Fruit fly (Drosophila melanogaster) whole organism, embryonic: Measurements from ENCODE around the gene RpS15Aa.

Experiments
- CG11456 ChIP-seq: fragments of 200-800 bp; sonication (Bioruptor generic); IDR thresholded peaks from 3 replicates; pipeline ENCODE4 v1.3.6; 2022; ENCODE audit warnings: missing biosample characterization, missing genetic modification characterization
- CG12942 ChIP-seq: fragments of 200-800 bp; sonication (Bioruptor generic); optimal IDR thresholded peaks from 3 replicates; lab custom pipeline; 2016; ENCODE audit warnings: missing biosample characterization, missing genetic modification characterization
- CG15479 ChIP-seq: fragments of 200-800 bp; sonication (Bioruptor generic); optimal IDR thresholded peaks from 3 replicates; lab custom pipeline; 2019; ENCODE audit warnings: missing biosample characterization, mild to moderate bottlenecking, missing genetic modification characterization, moderate library complexity
- CG16815 ChIP-seq: fragments of 200-800 bp; sonication (Bioruptor generic); optimal IDR thresholded peaks from 3 replicates; lab custom pipeline; 2017; ENCODE audit warnings: missing biosample characterization, mild to moderate bottlenecking, missing genetic modification characterization
- CG17186 ChIP-seq: fragments of 200-800 bp; sonication (Bioruptor generic); optimal IDR thresholded peaks from 3 replicates; lab custom pipeline; 2017; ENCODE audit warnings: missing biosample characterization, missing genetic modification reagents, missing genetic modification characterization
- CG17568 ChIP-seq: fragments of 200-800 bp; sonication (Bioruptor generic); optimal IDR thresholded peaks from 2 replicates; lab custom pipeline; 2018; ENCODE audit warnings: missing biosample characterization, mild to moderate bottlenecking, missing genetic modification characterization, moderate library complexity
- CG1832 ChIP-seq: fragments of 200-800 bp; sonication (Bioruptor generic); optimal IDR thresholded peaks from 2 replicates; lab custom pipeline; 2017; ENCODE audit warnings: missing biosample characterization, mild to moderate bottlenecking, missing genetic modification characterization, inconsistent platforms
- CG2129 ChIP-seq: fragments of 200-800 bp; sonication (Bioruptor generic); IDR thresholded peaks from 2 replicates; pipeline ENCODE4 v1.3.6; 2022; ENCODE audit warnings: missing biosample characterization, missing genetic modification characterization; ENCODE audit not compliant: partially characterized antibody
- CG4360 ChIP-seq: fragments of 200-800 bp; sonication (Bioruptor generic); IDR thresholded peaks from 2 replicates; pipeline ENCODE4 v1.3.6; 2022; ENCODE audit warnings: missing biosample characterization, missing genetic modification characterization
- CG4617 ChIP-seq: fragments of 200-800 bp; sonication (Bioruptor generic); optimal IDR thresholded peaks from 3 replicates; lab custom pipeline; 2016; ENCODE audit warnings: missing biosample characterization, missing genetic modification characterization, borderline replicate concordance
- CG6854 ChIP-seq: fragments of 200-800 bp; sonication (Bioruptor generic); optimal IDR thresholded peaks from 3 replicates; lab custom pipeline; 2017; ENCODE audit warnings: missing biosample characterization, mild to moderate bottlenecking, missing genetic modification characterization
- CG7372 ChIP-seq: fragments of 200-800 bp; sonication (Bioruptor generic); IDR thresholded peaks from 2 replicates; pipeline ENCODE4 v1.3.6; 2022; ENCODE audit warnings: missing biosample characterization, missing genetic modification characterization
- CG8478 ChIP-seq: fragments of >200 bp; optimal IDR thresholded peaks from 2 replicates; lab custom pipeline; 2018
- CTCF ChIP-seq: fragments of 200-800 bp; sonication (Bioruptor generic); optimal IDR thresholded peaks from 2 replicates; lab custom pipeline; 2017; ENCODE audit warnings: missing biosample characterization, mild to moderate bottlenecking, missing genetic modification characterization, moderate library complexity
- CoRest ChIP-seq: fragments of 200-800 bp; sonication (Bioruptor generic); optimal IDR thresholded peaks from 3 replicates; lab custom pipeline; 2018; ENCODE audit warnings: missing biosample characterization, mild to moderate bottlenecking, missing genetic modification characterization, moderate library complexity
- Dll ChIP-seq: fragments of 200-800 bp; sonication (Bioruptor generic); IDR thresholded peaks from 4 replicates; pipeline ENCODE4 v1.3.6; 2022; ENCODE audit warnings: missing biosample characterization, missing genetic modification characterization; ENCODE audit not compliant: partially characterized antibody
- Fer2 ChIP-seq: fragments of 200-800 bp; sonication (Bioruptor generic); optimal IDR thresholded peaks from 2 replicates; lab custom pipeline; 2018; ENCODE audit warnings: missing biosample characterization, mild to moderate bottlenecking, missing genetic modification characterization, moderate library complexity
- HHEX ChIP-seq: fragments of 200-800 bp; sonication (Bioruptor generic); optimal IDR thresholded peaks from 3 replicates; lab custom pipeline; 2017; ENCODE audit warnings: missing biosample characterization, mild to moderate bottlenecking, missing genetic modification characterization, missing genetic modification reagents
- Lpt ChIP-seq: fragments of >200 bp; optimal IDR thresholded peaks from 2 replicates; lab custom pipeline; 2018; ENCODE audit warnings: missing biosample characterization, missing genetic modification characterization
- MESR4 ChIP-seq: fragments of 200-800 bp; sonication (Bioruptor generic); optimal IDR thresholded peaks from 2 replicates; lab custom pipeline; 2018; ENCODE audit warnings: missing biosample characterization, mild to moderate bottlenecking, missing genetic modification characterization, moderate library complexity
- Med ChIP-seq: fragments of 200-800 bp; sonication (Bioruptor generic); peaks from one replicate; lab custom pipeline; 2016; ENCODE audit warnings: missing biosample characterization, missing genetic modification characterization, mild to moderate bottlenecking, inconsistent platforms, moderate library complexity
- Meics ChIP-seq: fragments of 200-800 bp; sonication (Bioruptor generic); optimal IDR thresholded peaks from 2 replicates; lab custom pipeline; 2017; ENCODE audit warnings: missing biosample characterization, mild to moderate bottlenecking, missing genetic modification characterization
- NC2β ChIP-seq: fragments of 200-800 bp; sonication (Bioruptor generic); optimal IDR thresholded peaks from 2 replicates; lab custom pipeline; 2016; ENCODE audit warnings: missing biosample characterization, missing genetic modification characterization
- Nf-YC ChIP-seq: fragments of 200-800 bp; optimal IDR thresholded peaks from 3 replicates; lab custom pipeline; 2019; ENCODE audit warnings: missing biosample characterization, mild to moderate bottlenecking, missing genetic modification characterization, moderate library complexity
- Pdp1 ChIP-seq, 2 experiments: fragments of 200-800 bp; sonication (Bioruptor generic); optimal IDR thresholded peaks; 3 replicates each; lab custom pipeline; 2016; ENCODE audit warnings: missing biosample characterization in 2 of 2, missing genetic modification characterization in 2 of 2, mild to moderate bottlenecking in 1 of 2, moderate library complexity in 1 of 2
- Ravus ChIP-seq: fragments of 200-800 bp; sonication (Bioruptor generic); IDR thresholded peaks from 2 replicates; pipeline ENCODE4 v1.3.6; 2022; ENCODE audit warnings: missing biosample characterization, missing genetic modification characterization
- Stat92E ChIP-seq, 3 experiments: fragments of >200 bp in 2 of 3; fragments of 200-800 bp in 1 of 3; sonication (Bioruptor generic) in 1 of 3; optimal IDR thresholded peaks; 2 replicates each; lab custom pipeline; 2017 to 2019; ENCODE audit warnings: missing biosample characterization in 3 of 3, missing genetic modification characterization in 3 of 3, mild to moderate bottlenecking in 1 of 3, moderate library complexity in 1 of 3
- aop ChIP-seq: fragments of 200-800 bp; sonication (Bioruptor generic); IDR thresholded peaks from 2 replicates; pipeline ENCODE4 v1.3.6; 2022; ENCODE audit warnings: missing biosample characterization, missing genetic modification characterization
- ase ChIP-seq: fragments of 200-800 bp; sonication (Bioruptor generic); IDR thresholded peaks from 3 replicates; pipeline ENCODE4 v1.3.6; 2022; ENCODE audit warnings: missing biosample characterization, missing genetic modification characterization
- ash1 ChIP-seq: fragments of 200-800 bp; sonication (Bioruptor generic); optimal IDR thresholded peaks from 2 replicates; lab custom pipeline; 2018; ENCODE audit warnings: missing biosample characterization, mild to moderate bottlenecking, missing genetic modification characterization
- bowl ChIP-seq: fragments of 200-800 bp; sonication (Bioruptor generic); IDR thresholded peaks from 2 replicates; pipeline ENCODE4 v1.3.6; 2022; ENCODE audit warnings: missing biosample characterization, missing genetic modification characterization
- cas ChIP-seq: fragments of 200-800 bp; sonication (Bioruptor generic); IDR thresholded peaks from 2 replicates; pipeline ENCODE4 v1.3.6; 2022; ENCODE audit warnings: missing biosample characterization, missing genetic modification characterization
- cg ChIP-seq: fragments of 200-800 bp; sonication (Bioruptor generic); optimal IDR thresholded peaks from 3 replicates; lab custom pipeline; 2019; ENCODE audit warnings: missing biosample characterization, mild to moderate bottlenecking, missing genetic modification characterization, moderate library complexity
- chinmo ChIP-seq: fragments of 200-800 bp; sonication (Bioruptor generic); IDR thresholded peaks from 4 replicates; pipeline ENCODE4 v1.3.6; 2022; ENCODE audit warnings: missing biosample characterization, missing genetic modification characterization; ENCODE audit not compliant: partially characterized antibody
- dimm ChIP-seq: fragments of 200-800 bp; sonication (Bioruptor generic); IDR thresholded peaks from 2 replicates; pipeline ENCODE4 v1.3.6; 2022; ENCODE audit warnings: missing biosample characterization, missing genetic modification characterization
- ewg ChIP-seq: fragments of 200-800 bp; sonication (Bioruptor generic); optimal IDR thresholded peaks from 3 replicates; lab custom pipeline; 2017; ENCODE audit warnings: mild to moderate bottlenecking, missing biosample characterization, missing genetic modification reagents, missing genetic modification characterization
- exex ChIP-seq: fragments of 200-800 bp; sonication (Bioruptor generic); optimal IDR thresholded peaks from 4 replicates; lab custom pipeline; 2018; ENCODE audit warnings: missing biosample characterization, mild to moderate bottlenecking, missing genetic modification characterization, moderate library complexity
- jing ChIP-seq: fragments of 200-800 bp; sonication (Bioruptor generic); optimal IDR thresholded peaks from 2 replicates; lab custom pipeline; 2018; ENCODE audit warnings: missing biosample characterization, mild to moderate bottlenecking, missing genetic modification characterization
- lilli ChIP-seq: fragments of 200-800 bp; sonication (Bioruptor generic); optimal IDR thresholded peaks from 3 replicates; lab custom pipeline; 2016; ENCODE audit warnings: missing biosample characterization, missing genetic modification characterization
- lov ChIP-seq, 2 experiments: fragments of 200-800 bp in 1 of 2; fragments of >200 bp in 1 of 2; sonication (Bioruptor generic) in 1 of 2; IDR thresholded peaks in 1 of 2; optimal IDR thresholded peaks in 1 of 2; 2 replicates in 1 of 2; 3 replicates in 1 of 2; pipeline versions ENCODE4 v1.3.6 to Lab custom; 2017 to 2022; ENCODE audit warnings: missing biosample characterization in 1 of 2, missing genetic modification characterization in 1 of 2
- vvl ChIP-seq: fragments of 200-800 bp; sonication (Bioruptor generic); IDR thresholded peaks from 2 replicates; pipeline ENCODE4 v1.3.6; 2022; ENCODE audit warnings: missing biosample characterization, missing genetic modification characterization

The RpS15Aa gene

DNA sequence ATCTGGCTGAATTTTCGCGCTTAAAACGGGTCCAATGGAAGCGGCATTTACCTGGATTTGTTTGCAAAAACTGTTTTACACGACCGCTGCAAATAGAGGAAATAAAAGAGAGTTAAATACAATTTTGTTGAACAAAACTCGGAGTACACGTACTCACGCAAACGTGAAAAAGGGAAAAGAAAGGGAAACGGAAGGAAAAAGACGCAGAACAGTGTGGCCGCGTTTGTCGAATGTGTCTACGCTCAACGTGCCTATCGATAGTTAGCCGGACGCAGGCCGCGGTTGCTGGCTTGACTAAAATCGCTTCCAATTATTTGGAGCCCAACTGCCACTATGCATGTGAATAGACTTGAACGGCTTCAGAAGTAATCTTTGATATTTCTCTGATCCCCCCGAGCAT lies at the start of gene RpS15Aa (continued):
- TF ChIP-seq CG6854 = peak; percentile 76
- TF ChIP-seq Meics = peak; percentile 86
- TF ChIP-seq CG15479 (GFP tag; lab: Kevin White, UChicago) = no peak
- TF ChIP-seq CG2129 (GFP tag; lab: Robert Waterston, UW) = 0 out of 2 replicates have a peak, but pooled peaks have one; percentile 18
- TF ChIP-seq CG11456 (GFP tag; lab: Robert Waterston, UW) = peak; percentile 92
- peak; percentile 50 for TF ChIP-seq CG16815 (GFP tag; lab: Kevin White, UChicago)
- TF ChIP-seq chinmo (GFP tag; lab: Robert Waterston, UW) = no peak
- peak; percentile 87 for TF ChIP-seq HHEX
- TF ChIP-seq ash1 (GFP tag; lab: Kevin White, UChicago) = peak; percentile 47
- no peak for TF ChIP-seq Lpt (GFP tag; lab: Kevin White, UChicago)
- TF ChIP-seq CTCF (GFP tag; lab: Kevin White, UChicago) = peak; percentile 61
- no peak for TF ChIP-seq Dll
- peak; percentile 20; the same call in 1 of the 2 replicates for TF ChIP-seq CG4360 (GFP tag; lab: Robert Waterston, UW)
- peak; percentile 98 for TF ChIP-seq Med (GFP tag; lab: Kevin White, UChicago)
- no peak for TF ChIP-seq cas (GFP tag; lab: Robert Waterston, UW)
- TF ChIP-seq dimm (GFP tag; lab: Robert Waterston, UW) = peak; percentile 56
- TF ChIP-seq exex = peak; percentile 33
- TF ChIP-seq vvl = peak; percentile 91
- TF ChIP-seq CoRest (tag; lab: Kevin White, UChicago) = peak; percentile 48
- TF ChIP-seq CG17568 (GFP tag; lab: Kevin White, UChicago) = peak; percentile 83
- TF ChIP-seq Nf-YC (tag; lab: Kevin White, UChicago) = peak; percentile 38
- TF ChIP-seq lov (optimal IDR thresholded peaks at IDR 0.05; lab: Kevin White, UChicago) = no peak
- TF ChIP-seq lov (GFP tag; IDR thresholded peaks at IDR 0.05; lab: Robert Waterston, UW) = peak; percentile 90
- peak; percentile 35 for TF ChIP-seq lilli (GFP tag; lab: Kevin White, UChicago)
- TF ChIP-seq ewg = peak; percentile 65
- peak; percentile 57 for TF ChIP-seq CG12942 (GFP tag; lab: Kevin White, UChicago)
- TF ChIP-seq CG17186 = peak; percentile 47
- TF ChIP-seq jing (GFP tag; lab: Kevin White, UChicago) = no peak
- TF ChIP-seq NC2β (GFP tag; lab: Kevin White, UChicago) = peak; percentile 92
- peak; percentile 71; the same call in 1 of the 2 replicates for TF ChIP-seq CG7372 (GFP tag; lab: Robert Waterston, UW)
- peak; percentile 63 for TF ChIP-seq Fer2 (tag; lab: Kevin White, UChicago)
- TF ChIP-seq Ravus (GFP tag; lab: Robert Waterston, UW) = no peak; the same call in 1 of the 2 replicates
- TF ChIP-seq Stat92E (GFP tag; optimal IDR thresholded peaks at IDR 0.05; lab: Kevin White, UChicago) = no peak

DNA sequence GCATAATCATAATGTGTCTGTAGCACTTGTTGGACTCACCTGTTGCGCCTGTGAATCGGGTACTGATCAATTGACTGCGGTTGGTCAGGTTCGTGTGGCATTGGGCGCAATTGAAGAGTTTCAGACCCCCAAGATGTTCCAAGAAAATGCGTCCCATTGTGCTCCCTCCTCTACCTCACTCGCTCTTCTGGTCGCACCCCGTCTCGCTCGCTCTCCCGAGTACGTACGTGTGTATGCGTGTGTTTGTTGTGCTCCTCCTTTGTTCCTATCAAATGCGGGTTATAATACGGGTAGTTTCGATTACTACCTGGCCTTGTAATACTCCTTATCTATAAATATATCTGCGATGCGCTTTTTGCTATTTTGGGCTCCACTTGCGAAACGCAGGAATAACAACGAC lies 49.3 kb upstream of the RpS15Aa start:
- peak; percentile 16 for TF ChIP-seq CG4360 (GFP tag; lab: Robert Waterston, UW)
- TF ChIP-seq MESR4 (GFP tag; lab: Kevin White, UChicago) = peak; percentile 45
- TF ChIP-seq Med (GFP tag; lab: Kevin White, UChicago) = peak; percentile 51
- TF ChIP-seq bowl (GFP tag; lab: Robert Waterston, UW) = no peak
- no peak for TF ChIP-seq CG4617 (GFP tag; lab: Kevin White, UChicago)
- TF ChIP-seq ase (GFP tag; lab: Robert Waterston, UW) = no peak
- TF ChIP-seq cg = peak; percentile 58
- peak; percentile 49 for TF ChIP-seq CG8478 (lab: Kevin White, UChicago)
- TF ChIP-seq aop (GFP tag; lab: Robert Waterston, UW) = no peak
- peak in 1 of 2 experiments; percentile 79 for TF ChIP-seq Pdp1 (GFP tag; optimal IDR thresholded peaks at IDR 0.05; lab: Kevin White, UChicago)
- TF ChIP-seq CG1832 (GFP tag; lab: Kevin White, UChicago) = peak; percentile 75
